Worm (Caenorhabditis elegans) whole organism, L4 larva: ENCODE data around the gene F53E4.1.

Experiments
- fkh-10 ChIP-seq: fragments of 150-350 bp; optimal IDR thresholded peaks from 2 replicates; lab custom pipeline; 2014; ENCODE audit warnings: missing biosample characterization, missing genetic modification reagents, missing genetic modification characterization
- jun-1 ChIP-seq: fragments of 150-350 bp; optimal IDR thresholded peaks from 2 replicates; lab custom pipeline; 2014; ENCODE audit warnings: missing biosample characterization, missing genetic modification reagents, missing genetic modification characterization
- lin-13 ChIP-seq: fragments of 150-350 bp; optimal IDR thresholded peaks from 2 replicates; lab custom pipeline; 2014; ENCODE audit warnings: missing biosample characterization, missing genetic modification reagents, missing genetic modification characterization
- nhr-25 ChIP-seq: sonication (generic microtip); optimal IDR thresholded peaks from 2 replicates; lab custom pipeline; 2017; ENCODE audit warnings: missing genetic modification characterization, mild to moderate bottlenecking, missing compliant biosample characterization, antibody characterized with exemption, moderate library complexity, borderline replicate concordance; ENCODE audit not compliant: insufficient read depth

DNA sequence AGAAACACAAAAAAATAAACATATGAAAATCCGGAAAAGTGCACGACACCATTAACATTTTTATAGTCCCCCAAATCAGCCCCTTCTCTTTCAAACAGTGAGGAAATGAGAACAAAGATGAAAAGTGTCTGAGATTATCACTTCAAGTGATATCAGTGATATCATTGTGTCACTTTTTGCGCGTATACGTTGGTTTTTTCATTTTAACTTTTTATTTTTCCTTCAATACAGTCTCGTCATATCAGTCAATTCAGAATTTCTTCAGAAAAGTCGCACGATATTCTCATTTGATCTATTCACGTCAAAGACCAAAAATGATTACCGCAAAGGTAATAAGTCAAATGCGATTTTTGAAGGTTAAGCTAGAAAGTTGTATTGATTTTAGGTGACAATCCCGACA, 36.6 kb upstream of the F53E4.1 start, which contains the start of gene twk-34:
- TF ChIP-seq jun-1 (tag; lab: Kevin White, UChicago) (no peak), nhr-25 (tag; lab: Kevin White, UChicago) (no peak), fkh-10 (no peak), lin-13 (no peak)
